Fruit fly (Drosophila melanogaster) whole organism, embryonic: ENCODE measurements around the gene CG14034.
A peak's percentile ranks its signal among the peaks of the same experiment; 100 is the strongest.

ENCODE experiments used
- CG12155 ChIP-seq: fragments of 200-800 bp; sonication (Bioruptor generic); optimal IDR thresholded peaks from 3 replicates; lab custom pipeline; 2016; ENCODE audit warnings: missing biosample characterization, missing genetic modification characterization
- CG15479 ChIP-seq: fragments of 200-800 bp; sonication (Bioruptor generic); optimal IDR thresholded peaks from 3 replicates; lab custom pipeline; 2019; ENCODE audit warnings: missing biosample characterization, mild to moderate bottlenecking, missing genetic modification characterization, moderate library complexity
- CG17361 ChIP-seq: fragments of 200-800 bp; sonication (Bioruptor generic); IDR thresholded peaks from 3 replicates; pipeline ENCODE4 v1.3.6; 2022; ENCODE audit warnings: missing biosample characterization, missing genetic modification characterization
- CG2129 ChIP-seq: fragments of 200-800 bp; sonication (Bioruptor generic); IDR thresholded peaks from 2 replicates; pipeline ENCODE4 v1.3.6; 2022; ENCODE audit warnings: missing biosample characterization, missing genetic modification characterization; ENCODE audit not compliant: partially characterized antibody
- CG2199 ChIP-seq: fragments of 200-800 bp; sonication (Bioruptor generic); IDR thresholded peaks from 3 replicates; pipeline ENCODE4 v1.3.6; 2022; ENCODE audit warnings: missing biosample characterization, missing genetic modification characterization
- CG5953 ChIP-seq: fragments of 200-800 bp; sonication (Bioruptor generic); IDR thresholded peaks from 2 replicates; pipeline ENCODE4 v1.3.6; 2022; ENCODE audit warnings: missing biosample characterization, missing genetic modification characterization
- CG7357 ChIP-seq: fragments of 200-800 bp; sonication (Bioruptor generic); IDR thresholded peaks from 3 replicates; pipeline ENCODE4 v1.3.6; 2022; ENCODE audit warnings: missing biosample characterization, missing genetic modification characterization
- CG8388 ChIP-seq: fragments of 200-800 bp; sonication (Bioruptor generic); optimal IDR thresholded peaks from 2 replicates; lab custom pipeline; 2019; ENCODE audit warnings: missing biosample characterization, mild to moderate bottlenecking, missing genetic modification characterization, moderate library complexity
- CG9437 ChIP-seq: fragments of 200-800 bp; sonication (Bioruptor generic); optimal IDR thresholded peaks from 2 replicates; lab custom pipeline; 2018; ENCODE audit warnings: missing biosample characterization, mild to moderate bottlenecking, missing genetic modification characterization
- CG9727 ChIP-seq: fragments of 200-800 bp; sonication (Bioruptor generic); optimal IDR thresholded peaks from 3 replicates; lab custom pipeline; 2017; ENCODE audit warnings: missing biosample characterization, mild to moderate bottlenecking, missing genetic modification characterization
- D19A ChIP-seq: fragments of 200-800 bp; optimal IDR thresholded peaks from 3 replicates; lab custom pipeline; 2019; ENCODE audit warnings: missing biosample characterization, mild to moderate bottlenecking, missing genetic modification characterization, moderate library complexity
- Dip3 ChIP-seq: fragments of 200-800 bp; sonication (Bioruptor generic); optimal IDR thresholded peaks from 3 replicates; lab custom pipeline; 2016; ENCODE audit warnings: missing biosample characterization, missing genetic modification characterization
- Dll ChIP-seq: fragments of 200-800 bp; sonication (Bioruptor generic); IDR thresholded peaks from 4 replicates; pipeline ENCODE4 v1.3.6; 2022; ENCODE audit warnings: missing biosample characterization, missing genetic modification characterization; ENCODE audit not compliant: partially characterized antibody
- Dref ChIP-seq: fragments of 200-800 bp; sonication (Bioruptor generic); IDR thresholded peaks from 2 replicates; pipeline ENCODE4 v1.3.6; 2022; ENCODE audit warnings: missing biosample characterization, missing genetic modification characterization
- Drgx ChIP-seq: fragments of 200-800 bp; sonication (Bioruptor generic); IDR thresholded peaks from 2 replicates; pipeline ENCODE4 v1.3.6; 2022; ENCODE audit warnings: missing biosample characterization, missing genetic modification characterization
- ERR ChIP-seq: fragments of 200-800 bp; sonication (Bioruptor generic); optimal IDR thresholded peaks from 2 replicates; lab custom pipeline; 2016; ENCODE audit warnings: missing biosample characterization, missing genetic modification characterization
- Hmr ChIP-seq: fragments of 200-800 bp; sonication (Bioruptor generic); optimal IDR thresholded peaks from 3 replicates; lab custom pipeline; 2017; ENCODE audit warnings: mild to moderate bottlenecking, missing biosample characterization, missing genetic modification reagents, missing genetic modification characterization
- MESR4 ChIP-seq: fragments of 200-800 bp; sonication (Bioruptor generic); optimal IDR thresholded peaks from 2 replicates; lab custom pipeline; 2018; ENCODE audit warnings: missing biosample characterization, mild to moderate bottlenecking, missing genetic modification characterization, moderate library complexity
- Nf-YB ChIP-seq: fragments of 200-800 bp; sonication (Bioruptor generic); optimal IDR thresholded peaks from 3 replicates; lab custom pipeline; 2019; ENCODE audit warnings: missing biosample characterization, mild to moderate bottlenecking, missing genetic modification characterization, moderate library complexity
- dpn ChIP-seq, 2 experiments: fragments of 200-800 bp; sonication (Bioruptor generic); optimal IDR thresholded peaks; 3 replicates each; lab custom pipeline; 2016; ENCODE audit warnings: missing biosample characterization in 2 of 2, missing genetic modification characterization in 2 of 2
- knrl ChIP-seq: fragments of 200-800 bp; sonication (Bioruptor generic); IDR thresholded peaks from 3 replicates; pipeline ENCODE4 v1.3.6; 2022; ENCODE audit warnings: missing biosample characterization, missing genetic modification characterization; ENCODE audit not compliant: partially characterized antibody
- p53 ChIP-seq: fragments of 200-800 bp; sonication (Bioruptor generic); optimal IDR thresholded peaks from 2 replicates; lab custom pipeline; 2016; ENCODE audit warnings: missing biosample characterization, missing genetic modification characterization
- sim ChIP-seq: fragments of 200-800 bp; sonication (Bioruptor generic); IDR thresholded peaks from 2 replicates; pipeline ENCODE4 v1.3.6; 2022; ENCODE audit warnings: missing biosample characterization, missing genetic modification characterization
- tio ChIP-seq: fragments of 200-800 bp; sonication (Bioruptor generic); optimal IDR thresholded peaks from 2 replicates; lab custom pipeline; 2017; ENCODE audit warnings: missing biosample characterization, missing genetic modification characterization, inconsistent platforms

The CG14034 gene

dm6 chr2L:5196684-5197083, 19.7 kb downstream of the CG14034 start (continued):
- TF ChIP-seq Dll (GFP tag; lab: Robert Waterston, UW), result no peak
- TF ChIP-seq p53 (GFP tag; lab: Kevin White, UChicago), result no peak
- TF ChIP-seq, all 482 proteins: peak for 118

- TF ChIP-seq CG12155 (GFP tag; lab: Kevin White, UChicago), result no peak
- TF ChIP-seq ERR (GFP tag; lab: Kevin White, UChicago), result no peak
- no peak for TF ChIP-seq Dip3
- TF ChIP-seq knrl (GFP tag; lab: Robert Waterston, UW), result 0 out of 3 replicates have a peak, but pooled peaks have one; percentile 6
- TF ChIP-seq CG7357 (GFP tag; lab: Robert Waterston, UW), result 0 out of 3 replicates have a peak, but pooled peaks have one; percentile 19
- no peak for TF ChIP-seq MESR4 (GFP tag; lab: Kevin White, UChicago)
- TF ChIP-seq Nf-YB (GFP tag; lab: Kevin White, UChicago), result no peak
- peak; percentile 98 for TF ChIP-seq CG9437 (GFP tag; lab: Kevin White, UChicago)
- no peak for TF ChIP-seq Hmr
- no peak for TF ChIP-seq CG17361 (GFP tag; lab: Robert Waterston, UW)
- TF ChIP-seq D19A (tag; lab: Kevin White, UChicago), result no peak
- TF ChIP-seq tio (GFP tag; lab: Kevin White, UChicago), result no peak
- TF ChIP-seq dpn (GFP tag; optimal IDR thresholded peaks at IDR 0.05; lab: Kevin White, UChicago), result no peak
- no peak for TF ChIP-seq sim
- no peak for TF ChIP-seq CG5953 (GFP tag; lab: Robert Waterston, UW)
Observed at dm6 chr2L:5195639-5196038, 20.7 kb downstream of the CG14034 start.

- TF ChIP-seq Dref (GFP tag; lab: Robert Waterston, UW) (0 out of 2 replicates have a peak, but pooled peaks have one; percentile 23), CG15479 (GFP tag; lab: Kevin White, UChicago) (peak; percentile 57), Drgx (GFP tag; lab: Robert Waterston, UW) (0 out of 2 replicates have a peak, but pooled peaks have one; percentile 31), CG2199 (GFP tag; lab: Robert Waterston, UW) (0 out of 3 replicates have a peak, but pooled peaks have one; percentile 63), CG2129 (GFP tag; lab: Robert Waterston, UW) (no peak), CG8388 (GFP tag; lab: Kevin White, UChicago) (peak; percentile 83), CG9727 (GFP tag; lab: Kevin White, UChicago) (no peak)
Observed at dm6 chr2L:5186543-5186942, 29.8 kb downstream of the CG14034 start.
